Fruit fly (Drosophila melanogaster) whole organism, adult: ENCODE results near the gene CG14507.

Experiments used
- CG11617 ChIP-seq: fragments of 200-800 bp; sonication (Bioruptor generic); optimal IDR thresholded peaks from 2 replicates; lab custom pipeline; 2017; ENCODE audit warnings: mild to moderate bottlenecking, missing biosample characterization, missing genetic modification reagents, missing genetic modification characterization
- CG12768 ChIP-seq: fragments of 200-800 bp; sonication (Bioruptor generic); optimal IDR thresholded peaks from 2 replicates; lab custom pipeline; 2017; ENCODE audit warnings: missing biosample characterization, missing genetic modification characterization, mild to moderate bottlenecking, moderate library complexity, missing genetic modification reagents
- CG14711 ChIP-seq: fragments of 200-800 bp; sonication (Bioruptor generic); optimal IDR thresholded peaks from 2 replicates; lab custom pipeline; 2018; ENCODE audit warnings: missing biosample characterization, mild to moderate bottlenecking, missing genetic modification characterization, moderate library complexity
- CG1620 ChIP-seq: fragments of 200-800 bp; sonication (Bioruptor generic); optimal IDR thresholded peaks from 2 replicates; lab custom pipeline; 2016; ENCODE audit warnings: missing biosample characterization, missing genetic modification characterization
- CG33017 ChIP-seq: fragments of 200-800 bp; sonication (Bioruptor generic); optimal IDR thresholded peaks from 2 replicates; lab custom pipeline; 2018; ENCODE audit warnings: missing biosample characterization, mild to moderate bottlenecking, missing genetic modification characterization, moderate library complexity
- CG5204 ChIP-seq: fragments of 200-800 bp; sonication (Bioruptor generic); optimal IDR thresholded peaks from 2 replicates; lab custom pipeline; 2016; ENCODE audit warnings: missing biosample characterization, missing genetic modification characterization
- CG7045 ChIP-seq: fragments of 200-800 bp; sonication (Bioruptor generic); optimal IDR thresholded peaks from 2 replicates; lab custom pipeline; 2017; ENCODE audit warnings: missing biosample characterization, mild to moderate bottlenecking, missing genetic modification characterization
- CG7101 ChIP-seq: fragments of 200-800 bp; sonication (Bioruptor generic); optimal IDR thresholded peaks from 2 replicates; lab custom pipeline; 2018; ENCODE audit warnings: missing biosample characterization, mild to moderate bottlenecking, missing genetic modification characterization, moderate library complexity
- Clk ChIP-seq: fragments of 200-800 bp; sonication (Bioruptor generic); optimal IDR thresholded peaks from 2 replicates; lab custom pipeline; 2017; ENCODE audit warnings: missing biosample characterization, missing genetic modification characterization
- Crg-1 ChIP-seq: fragments of 200-800 bp; sonication (Bioruptor generic); optimal IDR thresholded peaks from 2 replicates; lab custom pipeline; 2016; ENCODE audit warnings: missing biosample characterization, missing genetic modification characterization
- Hr96 ChIP-seq: fragments of 200-800 bp; sonication (Bioruptor generic); optimal IDR thresholded peaks from 2 replicates; lab custom pipeline; 2016; ENCODE audit warnings: missing biosample characterization, missing genetic modification characterization
- Mnt ChIP-seq: fragments of 200-800 bp; sonication (Bioruptor generic); optimal IDR thresholded peaks from 2 replicates; lab custom pipeline; 2016; ENCODE audit warnings: missing biosample characterization, mild to moderate bottlenecking, missing genetic modification characterization
- bab1 ChIP-seq: fragments of 200-800 bp; sonication (Bioruptor generic); optimal IDR thresholded peaks from 3 replicates; lab custom pipeline; 2019; ENCODE audit warnings: missing biosample characterization, mild to moderate bottlenecking, missing genetic modification characterization, moderate library complexity
- cic ChIP-seq: fragments of 200-800 bp; sonication (Bioruptor generic); optimal IDR thresholded peaks from 2 replicates; lab custom pipeline; 2017; ENCODE audit warnings: missing biosample characterization, mild to moderate bottlenecking, missing genetic modification characterization, moderate library complexity
- cnc ChIP-seq, 2 experiments: fragments of >200 bp; optimal IDR thresholded peaks; 2 replicates each; lab custom pipeline; 2017
- kay ChIP-seq: fragments of 200-800 bp; sonication (Bioruptor generic); peaks from one replicate; lab custom pipeline; 2016; ENCODE audit warnings: missing biosample characterization, missing genetic modification characterization, borderline replicate concordance
- ovo ChIP-seq: fragments of 200-800 bp; sonication (Bioruptor generic); optimal IDR thresholded peaks from 2 replicates; lab custom pipeline; 2016; ENCODE audit warnings: missing biosample characterization, missing genetic modification characterization
- pad ChIP-seq: fragments of 200-800 bp; sonication (Bioruptor generic); optimal IDR thresholded peaks from 3 replicates; lab custom pipeline; 2017; ENCODE audit warnings: missing biosample characterization, missing genetic modification characterization, mild to moderate bottlenecking, moderate library complexity, missing genetic modification reagents
- tj ChIP-seq: fragments of 200-800 bp; sonication (Bioruptor generic); optimal IDR thresholded peaks from 3 replicates; lab custom pipeline; 2017; ENCODE audit warnings: missing biosample characterization, mild to moderate bottlenecking, missing genetic modification characterization, moderate library complexity
- toe ChIP-seq: fragments of 200-800 bp; sonication (Bioruptor generic); optimal IDR thresholded peaks from 2 replicates; lab custom pipeline; 2016; ENCODE audit warnings: missing biosample characterization, missing genetic modification characterization

CG14507 gene

DNA sequence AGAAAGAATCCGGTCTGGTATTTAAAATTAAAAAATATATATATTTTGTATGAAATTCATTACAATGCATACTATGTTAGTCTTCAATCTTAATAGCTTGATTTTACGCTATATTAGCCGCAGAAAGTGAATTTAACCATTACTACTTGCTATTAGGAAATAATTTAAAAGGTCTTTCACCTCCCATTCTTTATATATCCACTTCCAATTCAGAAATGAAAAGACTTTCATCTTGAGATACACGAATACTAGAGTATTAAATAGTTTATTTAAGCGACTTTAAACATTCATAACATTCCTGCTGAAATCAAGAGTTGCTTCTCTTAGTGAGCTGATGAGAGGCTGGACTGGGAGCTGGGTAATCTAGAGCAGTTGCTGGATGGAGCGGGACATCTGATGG lies 17.2 kb upstream of the CG14507 start, which contains the start of gene CG31445:
CG31445 (minus strand) TSS at position 101 of the 400 bp plus-strand sequence.
- TF ChIP-seq kay (GFP tag; lab: Kevin White, UChicago) (no peak), cic (GFP tag; lab: Kevin White, UChicago) (no peak), cnc (optimal IDR thresholded peaks at IDR 0.05; lab: Kevin White, UChicago) (no peak), CG33017 (tag; lab: Kevin White, UChicago) (no peak), toe (GFP tag; lab: Kevin White, UChicago) (no peak), Crg-1 (GFP tag; lab: Kevin White, UChicago) (no peak), CG11617 (GFP tag; lab: Kevin White, UChicago) (no peak), CG1620 (GFP tag; lab: Kevin White, UChicago) (no peak), pad (GFP tag; lab: Kevin White, UChicago) (no peak), CG5204 (GFP tag; lab: Kevin White, UChicago) (no peak), CG7045 (no peak), Hr96 (GFP tag; lab: Kevin White, UChicago) (no peak), CG7101 (tag; lab: Kevin White, UChicago) (no peak), bab1 (GFP tag; lab: Kevin White, UChicago) (no peak), CG12768 (GFP tag; lab: Kevin White, UChicago) (no peak)

DNA sequence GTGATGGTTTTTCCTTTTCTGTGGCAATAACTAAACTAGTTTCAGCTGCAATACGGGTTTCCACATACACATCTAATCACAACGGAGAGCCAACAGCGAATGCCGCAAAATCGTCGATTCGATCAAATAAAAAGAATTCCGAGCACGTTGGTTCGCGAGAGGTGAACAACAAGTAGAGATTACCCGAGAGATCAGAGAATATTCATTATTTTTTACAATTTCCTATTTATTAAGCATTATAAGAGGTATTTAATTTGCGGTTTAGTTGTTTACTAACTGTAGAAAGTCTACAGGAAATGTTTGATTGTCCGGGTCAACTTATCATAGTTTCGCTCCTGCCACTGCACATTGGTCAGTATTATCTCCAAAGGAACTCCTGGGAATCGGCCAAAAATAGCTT lies 11.1 kb upstream of the CG14507 start, which contains the start of gene CG11951:
CG11951 (minus strand) TSS at position 101 of the 400 bp plus-strand sequence.
- TF ChIP-seq Clk, result no peak
- no peak for TF ChIP-seq CG7101 (tag; lab: Kevin White, UChicago)
- no peak for TF ChIP-seq CG1620 (GFP tag; lab: Kevin White, UChicago)
- TF ChIP-seq Mnt (GFP tag; lab: Kevin White, UChicago), result no peak
- no peak for TF ChIP-seq toe (GFP tag; lab: Kevin White, UChicago)
- TF ChIP-seq cic (GFP tag; lab: Kevin White, UChicago), result peak; percentile 24
- TF ChIP-seq CG11617 (GFP tag; lab: Kevin White, UChicago), result no peak
- no peak for TF ChIP-seq CG33017 (tag; lab: Kevin White, UChicago)

DNA sequence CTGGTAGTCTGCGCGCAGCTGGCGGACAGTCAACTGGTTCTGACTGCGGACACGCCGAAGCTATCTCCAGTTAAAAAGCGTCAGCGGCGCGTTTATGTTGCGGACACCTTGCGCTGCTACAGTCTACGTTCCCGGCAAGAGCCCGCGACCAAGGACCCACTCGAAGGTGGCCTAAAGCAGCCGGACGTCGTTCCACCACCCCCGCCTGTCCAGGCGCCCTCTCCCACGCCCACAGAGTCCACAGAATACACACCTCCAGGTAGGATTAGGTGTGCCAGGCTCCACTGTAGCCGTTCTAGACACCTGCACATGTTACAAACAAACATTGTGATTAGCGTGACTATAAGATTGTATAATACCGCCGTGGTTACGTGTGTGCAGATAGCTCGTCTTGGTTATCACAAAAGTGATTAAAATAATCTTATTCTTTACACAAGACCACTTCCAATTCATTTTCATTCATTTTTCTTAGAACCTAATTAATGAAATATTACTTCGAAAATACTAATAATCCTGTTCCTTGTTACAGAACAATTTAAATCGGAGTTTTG lies 3.1 kb upstream of the CG14507 start:
- peak; percentile 65 for TF ChIP-seq Mnt (GFP tag; lab: Kevin White, UChicago)
- no peak for TF ChIP-seq CG14711 (tag; lab: Kevin White, UChicago)
- TF ChIP-seq cic (GFP tag; lab: Kevin White, UChicago), result peak; percentile 74
- no peak for TF ChIP-seq CG12768 (GFP tag; lab: Kevin White, UChicago)

DNA sequence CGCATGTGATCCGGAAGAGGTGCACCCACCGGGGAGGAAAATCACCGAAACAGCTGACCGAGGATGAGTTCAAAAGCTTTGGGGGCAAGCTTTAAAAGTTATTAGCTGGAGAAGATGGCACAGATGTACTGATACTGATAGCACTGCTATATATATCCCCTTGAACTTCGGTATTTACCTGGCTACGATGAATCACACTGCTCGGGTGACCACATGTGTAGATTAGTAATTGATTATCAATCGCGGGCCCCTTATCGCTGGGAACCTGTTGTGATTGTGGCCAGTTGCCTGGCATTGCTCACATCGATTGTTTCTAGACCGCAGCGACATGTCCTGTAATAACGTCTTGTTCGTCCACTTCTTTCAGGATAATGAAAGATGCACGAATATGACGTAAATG lies 2.4 kb upstream of the CG14507 start:
- TF ChIP-seq Mnt (GFP tag; lab: Kevin White, UChicago) (peak; percentile 46), tj (GFP tag; lab: Kevin White, UChicago) (no peak), CG5204 (GFP tag; lab: Kevin White, UChicago) (no peak)

DNA sequence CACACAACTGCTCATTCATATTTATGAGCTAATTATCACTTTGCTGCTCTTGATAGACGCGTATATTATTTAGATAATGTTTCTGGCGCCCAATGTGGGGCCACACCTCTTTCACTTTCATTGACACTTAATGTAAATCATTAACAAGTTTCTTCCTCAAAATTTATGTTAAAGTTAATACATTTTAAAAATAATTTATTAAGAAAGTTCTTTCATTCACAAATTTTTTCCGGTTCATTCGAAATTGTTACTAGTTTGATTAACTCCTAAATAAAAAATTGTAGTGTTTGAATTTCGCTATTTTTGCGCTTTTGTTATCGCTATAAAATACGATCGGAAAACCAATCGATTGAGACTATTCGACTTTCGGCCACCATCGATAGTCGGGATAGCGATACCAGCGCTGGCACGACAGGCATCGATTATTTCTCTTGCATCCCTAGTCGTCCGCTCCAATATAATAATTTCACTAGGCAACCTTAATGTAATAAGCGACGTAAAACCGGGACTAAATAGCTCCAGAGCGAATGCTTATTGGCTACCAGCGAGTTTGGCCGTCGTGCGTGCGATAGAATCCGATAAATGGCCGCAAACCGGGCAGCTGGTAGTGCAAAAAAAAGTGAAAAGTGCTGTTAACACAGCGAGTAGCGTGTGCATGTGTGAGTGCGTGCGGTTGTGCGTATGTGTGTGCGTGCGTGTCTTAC lies 1.4 kb upstream of the CG14507 start, which contains the start of gene Usp1:
Usp1 (plus strand) TSS at position 417 of the 704 bp plus-strand sequence.
- TF ChIP-seq Hr96 (GFP tag; lab: Kevin White, UChicago), result peak; percentile 0
- peak; percentile 30 for TF ChIP-seq Mnt (GFP tag; lab: Kevin White, UChicago)
- TF ChIP-seq tj (GFP tag; lab: Kevin White, UChicago), result peak; percentile 2
- peak; percentile 18 for TF ChIP-seq CG7045
- TF ChIP-seq Clk, result no peak
- TF ChIP-seq Crg-1 (GFP tag; lab: Kevin White, UChicago), result no peak
- TF ChIP-seq cnc (optimal IDR thresholded peaks at IDR 0.05; lab: Kevin White, UChicago), result no peak
- no peak for TF ChIP-seq CG12768 (GFP tag; lab: Kevin White, UChicago)

DNA sequence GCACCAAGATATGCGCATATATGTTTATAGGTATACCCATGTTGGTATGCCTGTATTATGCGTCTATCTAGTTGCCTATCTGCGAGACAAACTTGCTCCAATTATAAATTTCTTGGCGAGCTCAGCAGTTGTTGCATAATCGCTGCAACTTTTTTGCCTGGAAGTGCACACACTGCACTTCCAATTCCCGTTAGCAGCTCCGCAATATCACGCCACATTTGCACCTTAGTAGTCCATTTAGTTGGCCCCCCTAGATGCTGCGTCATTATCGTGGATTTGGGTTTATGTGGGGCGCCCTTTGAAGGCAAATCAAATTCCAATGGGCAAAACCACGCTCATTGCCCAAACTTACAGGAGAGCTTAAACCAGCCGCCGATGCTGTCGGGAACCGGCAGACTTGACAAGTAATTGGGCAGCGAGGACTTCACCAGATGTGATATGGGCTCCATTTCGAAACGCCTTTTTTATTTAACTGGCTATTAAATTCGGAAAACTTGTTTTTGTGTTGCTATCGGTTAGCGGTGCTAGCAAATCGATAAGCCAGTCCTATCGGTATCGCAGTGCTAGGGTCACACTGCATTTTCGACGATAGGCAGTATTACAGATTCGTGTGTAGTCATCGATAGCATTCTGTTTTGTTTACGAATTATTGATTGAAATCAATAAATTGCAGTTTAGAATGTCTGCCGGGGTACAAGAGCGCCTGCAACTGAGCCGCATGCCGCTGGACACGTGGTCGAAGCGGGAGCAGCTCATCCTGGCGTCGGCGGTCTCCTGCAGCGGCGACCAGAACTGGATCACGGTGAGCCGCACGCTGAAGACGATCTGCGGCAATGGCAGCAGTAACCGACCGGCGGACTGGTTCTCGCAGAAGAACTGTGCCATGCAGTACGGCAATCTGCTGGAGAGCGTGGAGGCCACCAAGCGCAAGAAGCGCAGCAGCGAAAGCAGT lies 4.4 kb downstream of the CG14507 start, which contains the start of the genes Cisd2 and Brd8:
Cisd2 (minus strand) TSS at position 538 of the 952 bp plus-strand sequence.
Brd8 (plus strand) TSS at position 595 of the 952 bp plus-strand sequence.
- TF ChIP-seq Clk (no peak), CG1620 (GFP tag; lab: Kevin White, UChicago) (no peak), toe (GFP tag; lab: Kevin White, UChicago) (no peak), CG7101 (tag; lab: Kevin White, UChicago) (no peak), CG7045 (no peak), CG12768 (GFP tag; lab: Kevin White, UChicago) (peak; percentile 78), CG14711 (tag; lab: Kevin White, UChicago) (no peak), ovo (peak; percentile 14), bab1 (GFP tag; lab: Kevin White, UChicago) (peak; percentile 40), CG33017 (tag; lab: Kevin White, UChicago) (peak; percentile 20), pad (GFP tag; lab: Kevin White, UChicago) (peak; percentile 6), tj (GFP tag; lab: Kevin White, UChicago) (peak; percentile 83), cic (GFP tag; lab: Kevin White, UChicago) (peak; percentile 25), Crg-1 (GFP tag; lab: Kevin White, UChicago) (no peak), CG11617 (GFP tag; lab: Kevin White, UChicago) (no peak), kay (GFP tag; lab: Kevin White, UChicago) (no peak)
